Worm (Caenorhabditis elegans) whole organism, early embryonic: Measurements from ENCODE around the gene R53.4.

Source experiments
- B0310.2 ChIP-seq: sonication (generic microtip); optimal IDR thresholded peaks from 2 replicates; lab custom pipeline; 2016; ENCODE audit warnings: mild to moderate bottlenecking, missing genetic modification characterization, missing compliant biosample characterization
- F13C5.2 ChIP-seq: sonication (generic microtip); optimal IDR thresholded peaks from 2 replicates; lab custom pipeline; 2017; ENCODE audit warnings: mild to moderate bottlenecking, missing genetic modification characterization, inconsistent platforms, missing compliant biosample characterization
- aly-1 ChIP-seq: sonication (generic microtip); optimal IDR thresholded peaks from 2 replicates; lab custom pipeline; 2016; ENCODE audit warnings: missing genetic modification characterization, missing compliant biosample characterization
- ama-1 ChIP-seq: fragments of 150-350 bp; optimal IDR thresholded peaks from 2 replicates; lab custom pipeline; 2014
- ceh-13 ChIP-seq: fragments of 200-800 bp; sonication (Bioruptor generic); optimal IDR thresholded peaks from 2 replicates; lab custom pipeline; 2018; ENCODE audit warnings: mild to moderate bottlenecking, missing genetic modification characterization, missing compliant biosample characterization
- ceh-36 ChIP-seq: sonication (generic microtip); optimal IDR thresholded peaks from 2 replicates; lab custom pipeline; 2016; ENCODE audit warnings: missing genetic modification characterization, inconsistent platforms, missing compliant biosample characterization
- ets-7 ChIP-seq: sonication (generic microtip); optimal IDR thresholded peaks from 2 replicates; lab custom pipeline; 2016; ENCODE audit warnings: missing genotype, missing genetic modification characterization, missing compliant biosample characterization
- flt-1 ChIP-seq: fragments of 200-800 bp; sonication (Bioruptor generic); IDR thresholded peaks from 2 replicates; pipeline ENCODE4 v1.3.6; 2022; ENCODE audit warnings: missing genetic modification characterization, missing compliant biosample characterization
- hmbx-1 ChIP-seq: sonication (generic microtip); optimal IDR thresholded peaks from 2 replicates; lab custom pipeline; 2016; ENCODE audit warnings: mild to moderate bottlenecking, missing genetic modification characterization, missing compliant biosample characterization
- hmg-4 ChIP-seq: fragments of 200-800 bp; sonication (Bioruptor generic); optimal IDR thresholded peaks from 2 replicates; lab custom pipeline; 2018; ENCODE audit warnings: mild to moderate bottlenecking, missing genetic modification characterization, missing compliant biosample characterization
- hnd-1 ChIP-seq: sonication (generic microtip); optimal IDR thresholded peaks from 2 replicates; lab custom pipeline; 2016; ENCODE audit warnings: missing genetic modification characterization, missing compliant biosample characterization
- pes-1 ChIP-seq: fragments of 200-800 bp; sonication (Bioruptor generic); IDR thresholded peaks from 2 replicates; pipeline ENCODE4 v1.3.6; 2022; ENCODE audit warnings: missing genetic modification reagents, missing genetic modification characterization, missing compliant biosample characterization
- scrt-1 ChIP-seq: fragments of 200-800 bp; sonication (Bioruptor generic); IDR thresholded peaks from 2 replicates; pipeline ENCODE4 v1.3.6; 2022; ENCODE audit warnings: missing genetic modification characterization, missing compliant biosample characterization
- sea-1 ChIP-seq: fragments of 200-800 bp; sonication (Bioruptor generic); conservative IDR thresholded peaks from 2 replicates; pipeline ENCODE4 v1.3.6; 2022; ENCODE audit warnings: missing genetic modification characterization, missing compliant biosample characterization
- tbx-11 ChIP-seq: fragments of 200-800 bp; sonication (Bioruptor generic); IDR thresholded peaks from 2 replicates; pipeline ENCODE4 v1.3.6; 2022; ENCODE audit warnings: missing genetic modification characterization, missing compliant biosample characterization
- tbx-37 ChIP-seq: fragments of 200-800 bp; sonication (Bioruptor generic); conservative IDR thresholded peaks from 2 replicates; pipeline ENCODE4 v1.3.6; 2022; ENCODE audit warnings: missing genetic modification reagents, missing genetic modification characterization, missing compliant biosample characterization
- tra-4 ChIP-seq: sonication (generic microtip); optimal IDR thresholded peaks from 2 replicates; lab custom pipeline; 2017; ENCODE audit warnings: missing genetic modification characterization, missing compliant biosample characterization

The R53.4 gene

DNA sequence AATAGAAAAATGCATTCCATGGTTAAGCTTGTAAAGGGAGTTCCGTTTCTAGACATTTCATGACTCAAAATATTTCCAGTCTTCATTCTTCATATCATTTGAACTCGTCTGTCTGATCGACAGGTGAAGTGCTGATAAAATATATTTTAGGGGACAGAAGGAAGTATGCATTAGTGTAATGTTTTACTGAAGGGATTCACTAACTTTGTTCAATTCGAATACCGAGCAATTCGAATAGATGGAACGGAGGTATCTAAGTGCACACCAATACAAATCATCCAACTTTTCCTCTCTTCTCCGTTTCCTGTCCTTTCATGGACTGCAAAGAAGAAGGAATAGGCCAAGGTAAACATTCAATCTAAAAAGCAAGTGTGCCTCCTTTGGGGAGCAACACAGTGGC is 4.0 kb downstream of the R53.4 start:
- TF ChIP-seq flt-1 (GFP tag; lab: Robert Waterston, UW): no peak
- no peak for TF ChIP-seq hnd-1
- no peak for TF ChIP-seq ceh-36 (tag; lab: Kevin White, UChicago)
- TF ChIP-seq sea-1 (GFP tag; lab: Robert Waterston, UW): no peak
- TF ChIP-seq tbx-37 (GFP tag; lab: Robert Waterston, UW): no peak
- TF ChIP-seq hmbx-1 (tag; lab: Kevin White, UChicago): no peak

- TF ChIP-seq F13C5.2 (tag; lab: Kevin White, UChicago) (no peak), scrt-1 (GFP tag; lab: Robert Waterston, UW) (no peak), ceh-13 (GFP tag; lab: Kevin White, UChicago) (no peak), hmg-4 (GFP tag; lab: Kevin White, UChicago) (no peak), tra-4 (tag; lab: Kevin White, UChicago) (no peak), hnd-1 (no peak), ama-1 (lab: Kevin White, UChicago) (no peak), ceh-36 (tag; lab: Kevin White, UChicago) (no peak), ets-7 (tag; lab: Kevin White, UChicago) (no peak), pes-1 (no peak), tbx-37 (GFP tag; lab: Robert Waterston, UW) (no peak), flt-1 (GFP tag; lab: Robert Waterston, UW) (no peak), aly-1 (tag; lab: Kevin White, UChicago) (no peak), hmbx-1 (tag; lab: Kevin White, UChicago) (no peak)
Measured at ce11 chrII:9960127-9960526, 7.7 kb downstream of the R53.4 start.

ce11 chrII:9956116-9956515 is 11.7 kb downstream of the R53.4 start:
- no peak for TF ChIP-seq tbx-37 (GFP tag; lab: Robert Waterston, UW)

ce11 chrII:9954885-9955284 is 13.0 kb downstream of the R53.4 start, which contains the start of gene egl-43:
TSS of gene egl-43 (plus strand) at chrII:9955185.
- TF ChIP-seq flt-1 (GFP tag; lab: Robert Waterston, UW) (no peak), aly-1 (tag; lab: Kevin White, UChicago) (no peak), tra-4 (tag; lab: Kevin White, UChicago) (no peak), ama-1 (lab: Kevin White, UChicago) (no peak), hmbx-1 (tag; lab: Kevin White, UChicago) (no peak), scrt-1 (GFP tag; lab: Robert Waterston, UW) (no peak), F13C5.2 (tag; lab: Kevin White, UChicago) (no peak), ceh-36 (tag; lab: Kevin White, UChicago) (no peak), sea-1 (GFP tag; lab: Robert Waterston, UW) (no peak)

- TF ChIP-seq tbx-37 (GFP tag; lab: Robert Waterston, UW): no peak
- no peak for TF ChIP-seq ceh-13 (GFP tag; lab: Kevin White, UChicago)
- no peak for TF ChIP-seq pes-1
- TF ChIP-seq sea-1 (GFP tag; lab: Robert Waterston, UW): no peak
- TF ChIP-seq tra-4 (tag; lab: Kevin White, UChicago): no peak
- TF ChIP-seq B0310.2: no peak
- TF ChIP-seq ama-1 (lab: Kevin White, UChicago): no peak
- no peak for TF ChIP-seq scrt-1 (GFP tag; lab: Robert Waterston, UW)
- TF ChIP-seq flt-1 (GFP tag; lab: Robert Waterston, UW): no peak
- TF ChIP-seq ceh-36 (tag; lab: Kevin White, UChicago): no peak
- TF ChIP-seq hmg-4 (GFP tag; lab: Kevin White, UChicago): no peak
Measured at ce11 chrII:9951846-9952245, 16.0 kb downstream of the R53.4 start.

- TF ChIP-seq ets-7 (tag; lab: Kevin White, UChicago) (no peak), tbx-11 (GFP tag; lab: Robert Waterston, UW) (no peak), B0310.2 (no peak), hmbx-1 (tag; lab: Kevin White, UChicago) (no peak), tra-4 (tag; lab: Kevin White, UChicago) (no peak), F13C5.2 (tag; lab: Kevin White, UChicago) (no peak), hmg-4 (GFP tag; lab: Kevin White, UChicago) (no peak), scrt-1 (GFP tag; lab: Robert Waterston, UW) (no peak), ama-1 (lab: Kevin White, UChicago) (no peak), pes-1 (no peak), aly-1 (tag; lab: Kevin White, UChicago) (no peak), ceh-36 (tag; lab: Kevin White, UChicago) (no peak), ceh-13 (GFP tag; lab: Kevin White, UChicago) (no peak), sea-1 (GFP tag; lab: Robert Waterston, UW) (no peak), hnd-1 (no peak), tbx-37 (GFP tag; lab: Robert Waterston, UW) (no peak), flt-1 (GFP tag; lab: Robert Waterston, UW) (no peak)
Measured at ce11 chrII:9948662-9949061, 19.2 kb downstream of the R53.4 start.

ce11 chrII:9943837-9944236 is 24.0 kb downstream of the R53.4 start, which contains the start of gene flad-1:
TSS of gene flad-1 (plus strand) at chrII:9944137.
- TF ChIP-seq ama-1 (lab: Kevin White, UChicago) (no peak), scrt-1 (GFP tag; lab: Robert Waterston, UW) (no peak), ets-7 (tag; lab: Kevin White, UChicago) (no peak)

DNA sequence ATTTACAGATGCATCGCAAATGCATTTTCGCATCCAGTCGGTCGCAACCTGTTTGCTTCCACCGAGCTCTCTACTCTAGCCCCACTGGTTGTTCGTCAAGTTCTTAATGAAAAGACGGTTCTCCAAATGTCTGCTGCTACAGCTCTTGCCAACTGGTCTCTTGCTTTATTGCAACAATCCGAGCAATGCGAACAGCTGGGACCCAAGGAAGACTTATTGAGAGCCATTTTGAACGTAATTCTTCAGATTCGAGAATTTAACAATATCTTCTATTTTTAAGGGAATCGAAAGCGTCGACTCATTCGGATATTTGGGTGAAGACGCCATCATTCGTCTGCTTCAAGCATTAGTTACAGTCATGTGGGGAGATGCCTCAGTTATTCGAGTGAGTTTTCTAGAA is 24.6 kb downstream of the R53.4 start:
- TF ChIP-seq hnd-1: no peak
- no peak for TF ChIP-seq aly-1 (tag; lab: Kevin White, UChicago)
- TF ChIP-seq flt-1 (GFP tag; lab: Robert Waterston, UW): no peak
- TF ChIP-seq pes-1: no peak
- TF ChIP-seq tbx-11 (GFP tag; lab: Robert Waterston, UW): no peak
- no peak for TF ChIP-seq ama-1 (lab: Kevin White, UChicago)
- TF ChIP-seq B0310.2: no peak
- TF ChIP-seq hmg-4 (GFP tag; lab: Kevin White, UChicago): no peak
- no peak for TF ChIP-seq scrt-1 (GFP tag; lab: Robert Waterston, UW)
